Worm (Caenorhabditis elegans) whole organism, young adult: ENCODE results near the gene nep-10.

Experiments
- F49E8.2 ChIP-seq: sonication (generic microtip); optimal IDR thresholded peaks from 3 replicates; lab custom pipeline; 2017; ENCODE audit warnings: missing genetic modification characterization, mild to moderate bottlenecking, missing compliant biosample characterization, antibody characterized with exemption, moderate library complexity; ENCODE audit not compliant: insufficient read depth
- xnd-1 ChIP-seq: sonication (generic microtip); optimal IDR thresholded peaks from 2 replicates; lab custom pipeline; 2016; ENCODE audit warnings: missing genotype, missing genetic modification reagents, missing genetic modification characterization, missing compliant biosample characterization

DNA sequence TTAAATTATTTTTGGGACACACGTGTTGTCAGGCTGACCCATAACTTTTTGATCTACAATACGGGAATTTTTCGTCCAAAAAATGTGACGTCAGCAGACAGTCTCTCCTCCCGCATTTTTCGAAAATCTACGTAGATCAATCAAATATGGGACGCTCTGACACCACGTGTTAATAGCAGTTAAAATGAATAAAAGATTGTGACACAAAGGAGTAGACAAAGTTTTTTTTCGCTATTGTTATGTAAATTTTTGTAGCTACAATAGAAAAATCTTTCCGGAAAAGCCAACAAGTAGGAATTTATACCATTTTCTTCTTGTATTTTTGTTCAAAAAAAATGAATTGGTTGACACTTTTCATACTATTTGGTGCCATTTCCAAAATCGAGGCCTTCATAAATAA, 38.6 kb upstream of the nep-10 start, which contains the start of gene C16C8.27:
- TF ChIP-seq xnd-1 (tag; lab: Kevin White, UChicago): no peak
- TF ChIP-seq F49E8.2 (tag; lab: Kevin White, UChicago): no peak
